Worm (Caenorhabditis elegans): ENCODE results near the gene F10D7.5.

ce11 chrX:17384343-17384742, 7.1 kb downstream of the F10D7.5 start:
- TF ChIP-seq pros-1 (tag; optimal IDR thresholded peaks at IDR 0.05) (no peak), ceh-34 (tag; optimal IDR thresholded peaks at IDR 0.05) (no peak)
